Worm (Caenorhabditis elegans) whole organism, L1 larva: ENCODE data around the gene nhr-157.

ENCODE experiments used
- fkh-10 ChIP-seq: sonication (generic microtip); optimal IDR thresholded peaks from 2 replicates; lab custom pipeline; 2017; ENCODE audit warnings: missing biosample characterization, missing genetic modification reagents, missing genetic modification characterization
- nhr-12 ChIP-seq: sonication (generic microtip); optimal IDR thresholded peaks from 2 replicates; lab custom pipeline; 2017; ENCODE audit warnings: missing biosample characterization, missing genetic modification characterization

ce11 chrV:3905841-3906240, 37.0 kb upstream of the nhr-157 start, which contains the start of gene nhr-156:
- TF ChIP-seq fkh-10 (GFP tag; lab: Kevin White, UChicago): no peak
- no peak for TF ChIP-seq nhr-12 (tag; lab: Kevin White, UChicago)
